Fruit fly (Drosophila melanogaster) whole organism: Measurements from ENCODE around the gene Vps11.

ENCODE experiments used
- Dll ChIP-seq: fragments of >200 bp; optimal IDR thresholded peaks from 2 replicates; lab custom pipeline; 2017
- EcR ChIP-seq, 2 experiments: fragments of >200 bp; optimal IDR thresholded peaks; 2 replicates each; lab custom pipeline; 2017; ENCODE audit warnings: missing biosample characterization in 2 of 2, missing genetic modification characterization in 2 of 2, missing genetic modification reagents in 2 of 2
- usp ChIP-seq: fragments of >200 bp; optimal IDR thresholded peaks from 2 replicates; lab custom pipeline; 2017; ENCODE audit warnings: missing biosample characterization, missing genetic modification characterization, mixed read lengths

- TF ChIP-seq usp (GFP tag; lab: Kevin White, UChicago) (no peak), EcR (GFP tag; optimal IDR thresholded peaks at IDR 0.05; lab: Kevin White, UChicago) (no peak), Dll (lab: Kevin White, UChicago) (no peak)
These were observed 23.8 kb upstream of the Vps11 start, which contains the start of gene CG34031 for dm6 chr3L:23174146-23174545.
